Worm (Caenorhabditis elegans) whole organism, L1 larva: ENCODE measurements around the gene vps-32.1.

Source experiments
- ceh-82 ChIP-seq, 3 experiments: fragments of 150-350 bp in 1 of 3; sonication (generic microtip) in 2 of 3; optimal IDR thresholded peaks; 2 replicates each; lab custom pipeline; 2014 to 2017; ENCODE audit warnings: missing biosample characterization in 3 of 3, missing genetic modification characterization in 3 of 3
- egl-27 ChIP-seq, 2 experiments: fragments of 150-350 bp in 1 of 2; sonication (generic microtip); optimal IDR thresholded peaks; 3 replicates each; lab custom pipeline; 2017 to 2018; ENCODE audit warnings: missing biosample characterization in 2 of 2, missing genetic modification characterization in 2 of 2, missing genetic modification reagents in 2 of 2
- fos-1 ChIP-seq: fragments of 150-350 bp; optimal IDR thresholded peaks from 2 replicates; lab custom pipeline; 2014; ENCODE audit warnings: missing biosample characterization, missing genetic modification characterization
- grh-1 ChIP-seq: fragments of 200-800 bp; sonication (Bioruptor generic); IDR thresholded peaks from 2 replicates; pipeline ENCODE4 v1.3.6; 2022; ENCODE audit warnings: missing genetic modification reagents, missing genetic modification characterization, missing compliant biosample characterization
- lin-35 ChIP-seq, 2 experiments: fragments of 150-350 bp; optimal IDR thresholded peaks; 2 replicates each; lab custom pipeline; 2014; ENCODE audit warnings: missing biosample characterization in 2 of 2, missing genetic modification characterization in 2 of 2, missing genetic modification reagents in 2 of 2
- nhr-12 ChIP-seq: sonication (generic microtip); optimal IDR thresholded peaks from 2 replicates; lab custom pipeline; 2017; ENCODE audit warnings: missing biosample characterization, missing genetic modification characterization
- nhr-76 ChIP-seq: sonication (generic microtip); optimal IDR thresholded peaks from 2 replicates; lab custom pipeline; 2017; ENCODE audit warnings: missing biosample characterization, missing genetic modification characterization
- nhr-77 ChIP-seq: fragments of 150-350 bp; optimal IDR thresholded peaks from 2 replicates; lab custom pipeline; 2014; ENCODE audit warnings: missing biosample characterization, missing genetic modification characterization
- nhr-90 ChIP-seq: sonication (generic microtip); optimal IDR thresholded peaks from 2 replicates; lab custom pipeline; 2016; ENCODE audit warnings: mild to moderate bottlenecking, missing genetic modification characterization, missing compliant biosample characterization; ENCODE audit not compliant: poor library complexity
- sox-4 ChIP-seq: sonication (generic microtip); optimal IDR thresholded peaks from 2 replicates; lab custom pipeline; 2016; ENCODE audit warnings: missing genetic modification characterization, missing compliant biosample characterization
- zag-1 ChIP-seq: fragments of 150-350 bp; optimal IDR thresholded peaks from 2 replicates; lab custom pipeline; 2014; ENCODE audit warnings: missing biosample characterization, missing genetic modification characterization
- ztf-11 ChIP-seq, 2 experiments: sonication (generic microtip); optimal IDR thresholded peaks; 2 replicates each; lab custom pipeline; 2016 to 2017; ENCODE audit warnings: missing genetic modification characterization in 2 of 2, missing biosample characterization in 1 of 2, missing compliant biosample characterization in 1 of 2
- ztf-4 ChIP-seq: fragments of 150-350 bp; optimal IDR thresholded peaks from 2 replicates; lab custom pipeline; 2014; ENCODE audit warnings: missing biosample characterization, missing genetic modification characterization

DNA sequence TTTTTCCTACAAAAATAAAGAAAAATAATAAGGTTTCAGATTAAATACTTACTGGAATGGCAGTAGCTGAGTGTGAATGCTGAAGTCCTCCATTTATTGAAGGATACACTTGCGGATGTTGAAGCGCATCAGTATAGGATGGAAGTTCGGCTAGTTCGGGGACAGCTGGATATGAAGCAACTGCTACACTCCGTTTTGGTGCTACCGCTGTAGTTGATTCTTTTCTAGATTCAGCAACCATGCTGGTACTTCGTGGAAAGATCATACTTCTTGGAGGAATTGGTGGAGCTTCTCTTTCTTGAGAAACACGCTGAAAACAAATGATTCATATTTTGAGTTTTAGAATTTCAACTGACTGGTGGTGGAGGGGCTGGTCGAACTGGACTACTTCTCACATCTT, 19.1 kb downstream of the vps-32.1 start:
- TF ChIP-seq nhr-90 (tag; lab: Kevin White, UChicago), result no peak
- no peak for TF ChIP-seq lin-35 (GFP tag; optimal IDR thresholded peaks at IDR 0.05; lab: Kevin White, UChicago)
- TF ChIP-seq sox-4 (tag; lab: Kevin White, UChicago), result no peak
- TF ChIP-seq nhr-12, result no peak
- no peak for TF ChIP-seq grh-1 (GFP tag; lab: Robert Waterston, UW)
- no peak for TF ChIP-seq fos-1 (tag; lab: Kevin White, UChicago)
- TF ChIP-seq zag-1 (tag; lab: Kevin White, UChicago), result no peak
- TF ChIP-seq nhr-77 (tag; lab: Kevin White, UChicago), result no peak
- TF ChIP-seq egl-27 (tag; optimal IDR thresholded peaks at IDR 0.05; lab: Kevin White, UChicago), result no peak
- TF ChIP-seq ceh-82 (tag; optimal IDR thresholded peaks at IDR 0.05; lab: Kevin White, UChicago), result no peak
- no peak for TF ChIP-seq ztf-11 (tag; optimal IDR thresholded peaks at IDR 0.05; lab: Kevin White, UChicago)
- no peak for TF ChIP-seq nhr-76 (tag; lab: Kevin White, UChicago)
- TF ChIP-seq ztf-4 (tag; lab: Kevin White, UChicago), result no peak
